Fruit fly (Drosophila melanogaster) whole organism, embryonic: ENCODE data around the gene Bruce.

Experiments
- Atf-2 ChIP-seq: fragments of 200-800 bp; sonication (Bioruptor generic); optimal IDR thresholded peaks from 2 replicates; lab custom pipeline; 2016; ENCODE audit warnings: missing biosample characterization, missing genetic modification characterization
- CG10147 ChIP-seq: fragments of 200-800 bp; sonication (Bioruptor generic); optimal IDR thresholded peaks from 2 replicates; lab custom pipeline; 2019; ENCODE audit warnings: missing biosample characterization, mild to moderate bottlenecking, missing genetic modification characterization, moderate library complexity
- CG10267 ChIP-seq: fragments of 200-800 bp; sonication (Bioruptor generic); optimal IDR thresholded peaks from 2 replicates; lab custom pipeline; 2018; ENCODE audit warnings: missing biosample characterization, mild to moderate bottlenecking, missing genetic modification characterization, moderate library complexity
- CG11247 ChIP-seq: fragments of 200-800 bp; sonication (Bioruptor generic); IDR thresholded peaks from 2 replicates; pipeline ENCODE4 v1.3.6; 2022; ENCODE audit warnings: missing biosample characterization, missing genetic modification characterization
- CG12219 ChIP-seq: fragments of 200-800 bp; sonication (Bioruptor generic); optimal IDR thresholded peaks from 3 replicates; lab custom pipeline; 2018; ENCODE audit warnings: missing biosample characterization, mild to moderate bottlenecking, missing genetic modification characterization
- CG13296 ChIP-seq: fragments of 200-800 bp; sonication (Bioruptor generic); optimal IDR thresholded peaks from 3 replicates; lab custom pipeline; 2018; ENCODE audit warnings: missing biosample characterization, mild to moderate bottlenecking, missing genetic modification characterization
- CG14860 ChIP-seq: fragments of 200-800 bp; sonication (Bioruptor generic); IDR thresholded peaks from 3 replicates; pipeline ENCODE4 v1.3.6; 2022; ENCODE audit warnings: missing biosample characterization, missing genetic modification characterization; ENCODE audit not compliant: partially characterized antibody
- CG15479 ChIP-seq: fragments of 200-800 bp; sonication (Bioruptor generic); optimal IDR thresholded peaks from 3 replicates; lab custom pipeline; 2019; ENCODE audit warnings: missing biosample characterization, mild to moderate bottlenecking, missing genetic modification characterization, moderate library complexity
- CG15696 ChIP-seq: fragments of 200-800 bp; sonication (Bioruptor generic); optimal IDR thresholded peaks from 2 replicates; lab custom pipeline; 2019; ENCODE audit warnings: missing biosample characterization, mild to moderate bottlenecking, missing genetic modification characterization, moderate library complexity
- CG2678 ChIP-seq: fragments of 200-800 bp; sonication (Bioruptor generic); optimal IDR thresholded peaks from 3 replicates; lab custom pipeline; 2019; ENCODE audit warnings: missing biosample characterization, mild to moderate bottlenecking, missing genetic modification characterization, moderate library complexity
- CG4328 ChIP-seq: fragments of 200-800 bp; sonication (Bioruptor generic); optimal IDR thresholded peaks from 3 replicates; lab custom pipeline; 2017; ENCODE audit warnings: missing biosample characterization, missing genetic modification reagents, missing genetic modification characterization
- CG6765 ChIP-seq: fragments of 200-800 bp; sonication (Bioruptor generic); optimal IDR thresholded peaks from 3 replicates; lab custom pipeline; 2017; ENCODE audit warnings: missing biosample characterization, mild to moderate bottlenecking, missing genetic modification characterization
- CG8765 ChIP-seq: fragments of 200-800 bp; sonication (Bioruptor generic); IDR thresholded peaks from 2 replicates; pipeline ENCODE4 v1.3.6; 2022; ENCODE audit warnings: missing biosample characterization, missing genetic modification characterization
- Elba2 ChIP-seq: fragments of 200-800 bp; sonication (Bioruptor generic); optimal IDR thresholded peaks from 3 replicates; lab custom pipeline; 2016; ENCODE audit warnings: missing biosample characterization, missing genetic modification characterization
- Gsc ChIP-seq: fragments of 200-800 bp; sonication (Bioruptor generic); IDR thresholded peaks from 2 replicates; pipeline ENCODE4 v1.3.6; 2022; ENCODE audit warnings: missing biosample characterization, missing genetic modification characterization
- Gug ChIP-seq: fragments of 200-800 bp; sonication (Bioruptor generic); IDR thresholded peaks from 4 replicates; pipeline ENCODE4 v1.3.6; 2022; ENCODE audit warnings: missing biosample characterization, missing genetic modification characterization
- H15 ChIP-seq: fragments of 200-800 bp; sonication (Bioruptor generic); IDR thresholded peaks from 3 replicates; pipeline ENCODE4 v1.3.6; 2022; ENCODE audit warnings: missing biosample characterization, missing genetic modification characterization
- HHEX ChIP-seq: fragments of 200-800 bp; sonication (Bioruptor generic); optimal IDR thresholded peaks from 3 replicates; lab custom pipeline; 2017; ENCODE audit warnings: missing biosample characterization, mild to moderate bottlenecking, missing genetic modification characterization, missing genetic modification reagents
- Hand ChIP-seq: fragments of 200-800 bp; sonication (Bioruptor generic); optimal IDR thresholded peaks from 2 replicates; lab custom pipeline; 2017; ENCODE audit warnings: mild to moderate bottlenecking, missing biosample characterization, missing genetic modification reagents, missing genetic modification characterization
- Hmr ChIP-seq: fragments of 200-800 bp; sonication (Bioruptor generic); optimal IDR thresholded peaks from 3 replicates; lab custom pipeline; 2017; ENCODE audit warnings: mild to moderate bottlenecking, missing biosample characterization, missing genetic modification reagents, missing genetic modification characterization
- Mad ChIP-seq: fragments of 200-800 bp; sonication (Bioruptor generic); optimal IDR thresholded peaks from 2 replicates; lab custom pipeline; 2016; ENCODE audit warnings: missing biosample characterization, missing genetic modification characterization
- Myb ChIP-seq: fragments of 200-800 bp; sonication (Bioruptor generic); optimal IDR thresholded peaks from 2 replicates; lab custom pipeline; 2016; ENCODE audit warnings: missing biosample characterization, missing genetic modification characterization
- NFAT ChIP-seq: fragments of 200-800 bp; sonication (Bioruptor generic); IDR thresholded peaks from 2 replicates; pipeline ENCODE4 v1.3.6; 2022; ENCODE audit warnings: missing biosample characterization, missing genetic modification characterization
- Optix ChIP-seq: fragments of 200-800 bp; sonication (Bioruptor generic); IDR thresholded peaks from 3 replicates; pipeline ENCODE4 v1.3.6; 2022; ENCODE audit warnings: missing biosample characterization, missing genetic modification characterization
- Ptx1 ChIP-seq: fragments of 200-800 bp; sonication (Bioruptor generic); IDR thresholded peaks from 2 replicates; pipeline ENCODE4 v1.3.6; 2022; ENCODE audit warnings: missing biosample characterization, missing genetic modification characterization
- Side ChIP-seq: fragments of 200-800 bp; sonication (Bioruptor generic); optimal IDR thresholded peaks from 2 replicates; lab custom pipeline; 2016; ENCODE audit warnings: missing biosample characterization, missing genetic modification characterization
- Sry-β ChIP-seq: fragments of 200-800 bp; sonication (Bioruptor generic); optimal IDR thresholded peaks from 2 replicates; lab custom pipeline; 2018; ENCODE audit warnings: missing biosample characterization, mild to moderate bottlenecking, missing genetic modification characterization, moderate library complexity
- Sry-δ ChIP-seq: fragments of 200-800 bp; sonication (Bioruptor generic); optimal IDR thresholded peaks from 2 replicates; lab custom pipeline; 2016; ENCODE audit warnings: missing biosample characterization, missing genetic modification characterization
- amos ChIP-seq: fragments of 200-800 bp; sonication (Bioruptor generic); IDR thresholded peaks from 2 replicates; pipeline ENCODE4 v1.3.6; 2022; ENCODE audit warnings: missing biosample characterization, missing genetic modification characterization; ENCODE audit not compliant: partially characterized antibody
- bbx ChIP-seq: fragments of 200-800 bp; sonication (Bioruptor generic); IDR thresholded peaks from 2 replicates; pipeline ENCODE4 v1.3.6; 2022; ENCODE audit warnings: missing biosample characterization, missing genetic modification characterization; ENCODE audit not compliant: partially characterized antibody
- bsh ChIP-seq, 2 experiments: fragments of 200-800 bp; sonication (Bioruptor generic); optimal IDR thresholded peaks; 2 replicates each; lab custom pipeline; 2017 to 2018; ENCODE audit warnings: mild to moderate bottlenecking in 2 of 2, missing biosample characterization in 2 of 2, missing genetic modification characterization in 2 of 2, moderate library complexity in 1 of 2
- btn ChIP-seq: fragments of 200-800 bp; sonication (Bioruptor generic); optimal IDR thresholded peaks from 2 replicates; lab custom pipeline; 2016; ENCODE audit warnings: missing biosample characterization, missing genetic modification characterization
- chif ChIP-seq, 2 experiments: fragments of 200-800 bp; sonication (Bioruptor generic); optimal IDR thresholded peaks; 3 replicates each; lab custom pipeline; 2016; ENCODE audit warnings: missing biosample characterization in 2 of 2, missing genetic modification characterization in 2 of 2
- croc ChIP-seq: fragments of 200-800 bp; sonication (Bioruptor generic); conservative IDR thresholded peaks from 3 replicates; pipeline ENCODE4 v1.3.6; 2022; ENCODE audit warnings: missing biosample characterization, missing genetic modification characterization
- cwo ChIP-seq: fragments of 200-800 bp; sonication (Bioruptor generic); optimal IDR thresholded peaks from 3 replicates; lab custom pipeline; 2017; ENCODE audit warnings: missing biosample characterization, missing genetic modification characterization, mild to moderate bottlenecking, moderate library complexity, missing genetic modification reagents
- ewg ChIP-seq: fragments of 200-800 bp; sonication (Bioruptor generic); optimal IDR thresholded peaks from 3 replicates; lab custom pipeline; 2017; ENCODE audit warnings: mild to moderate bottlenecking, missing biosample characterization, missing genetic modification reagents, missing genetic modification characterization
- h ChIP-seq: fragments of >200 bp; optimal IDR thresholded peaks from 2 replicates; lab custom pipeline; 2017
- hb ChIP-seq: fragments of 200-800 bp; sonication (Bioruptor generic); IDR thresholded peaks from 3 replicates; pipeline ENCODE4 v1.3.6; 2022; ENCODE audit warnings: missing biosample characterization, missing genetic modification characterization; ENCODE audit not compliant: partially characterized antibody
- jigr1 ChIP-seq: fragments of 200-800 bp; sonication (Bioruptor generic); IDR thresholded peaks from 3 replicates; pipeline ENCODE4 v1.3.6; 2022; ENCODE audit warnings: missing biosample characterization, missing genetic modification characterization
- jumu ChIP-seq: fragments of 200-800 bp; sonication (Bioruptor generic); optimal IDR thresholded peaks from 3 replicates; lab custom pipeline; 2016; ENCODE audit warnings: missing biosample characterization, missing genetic modification characterization
- klu ChIP-seq: fragments of 200-800 bp; sonication (Bioruptor generic); IDR thresholded peaks from 2 replicates; pipeline ENCODE4 v1.3.6; 2022; ENCODE audit warnings: missing biosample characterization, missing genetic modification characterization
- knrl ChIP-seq: fragments of 200-800 bp; sonication (Bioruptor generic); IDR thresholded peaks from 3 replicates; pipeline ENCODE4 v1.3.6; 2022; ENCODE audit warnings: missing biosample characterization, missing genetic modification characterization; ENCODE audit not compliant: partially characterized antibody
- lab ChIP-seq: fragments of 200-800 bp; sonication (Bioruptor generic); optimal IDR thresholded peaks from 3 replicates; lab custom pipeline; 2017; ENCODE audit warnings: missing biosample characterization, missing genetic modification characterization, mild to moderate bottlenecking, moderate library complexity, missing genetic modification reagents
- lov ChIP-seq, 2 experiments: fragments of 200-800 bp in 1 of 2; fragments of >200 bp in 1 of 2; sonication (Bioruptor generic) in 1 of 2; IDR thresholded peaks in 1 of 2; optimal IDR thresholded peaks in 1 of 2; 2 replicates in 1 of 2; 3 replicates in 1 of 2; pipeline versions ENCODE4 v1.3.6 to Lab custom; 2017 to 2022; ENCODE audit warnings: missing biosample characterization in 1 of 2, missing genetic modification characterization in 1 of 2
- p53 ChIP-seq: fragments of 200-800 bp; sonication (Bioruptor generic); optimal IDR thresholded peaks from 2 replicates; lab custom pipeline; 2016; ENCODE audit warnings: missing biosample characterization, missing genetic modification characterization
- rib ChIP-seq: fragments of 200-800 bp; sonication (Bioruptor generic); IDR thresholded peaks from 2 replicates; pipeline ENCODE4 v1.3.6; 2022; ENCODE audit warnings: missing biosample characterization, missing genetic modification characterization
- sr ChIP-seq: fragments of 200-800 bp; sonication (Bioruptor generic); IDR thresholded peaks from 3 replicates; pipeline ENCODE4 v1.3.6; 2022; ENCODE audit warnings: missing biosample characterization, missing genetic modification characterization
- stwl ChIP-seq: fragments of 200-800 bp; sonication (Bioruptor generic); optimal IDR thresholded peaks from 3 replicates; lab custom pipeline; 2018; ENCODE audit warnings: missing biosample characterization, mild to moderate bottlenecking, missing genetic modification characterization, moderate library complexity
- tin ChIP-seq: fragments of 200-800 bp; sonication (Bioruptor generic); optimal IDR thresholded peaks from 3 replicates; lab custom pipeline; 2016; ENCODE audit warnings: missing biosample characterization, missing genetic modification characterization
- tx ChIP-seq: fragments of 200-800 bp; sonication (Bioruptor generic); optimal IDR thresholded peaks from 2 replicates; lab custom pipeline; 2016; ENCODE audit warnings: missing biosample characterization, missing genetic modification characterization
- wdn ChIP-seq: fragments of 200-800 bp; sonication (Bioruptor generic); IDR thresholded peaks from 2 replicates; pipeline ENCODE4 v1.3.6; 2022; ENCODE audit warnings: missing biosample characterization, missing genetic modification characterization

Bruce gene

dm6 chr3R:10377849-10378248 is 46.7 kb upstream of the Bruce start, which contains the start of gene Rfx:
Rfx (minus strand) TSS chr3R:10378068.
- TF ChIP-seq Atf-2 (GFP tag; lab: Kevin White, UChicago), result no peak
- TF ChIP-seq CG2678 (tag; lab: Kevin White, UChicago), result peak; percentile 24
- no peak for TF ChIP-seq wdn
- no peak for TF ChIP-seq jigr1 (GFP tag; lab: Robert Waterston, UW)
- TF ChIP-seq chif (GFP tag; optimal IDR thresholded peaks at IDR 0.05; lab: Kevin White, UChicago), result no peak
- no peak for TF ChIP-seq klu (GFP tag; lab: Robert Waterston, UW)
- TF ChIP-seq CG4328 (GFP tag; lab: Kevin White, UChicago), result peak; percentile 10
- peak; percentile 37 for TF ChIP-seq Side (GFP tag; lab: Kevin White, UChicago)
- no peak for TF ChIP-seq h (lab: Kevin White, UChicago)
- no peak for TF ChIP-seq hb
- TF ChIP-seq jumu (GFP tag; lab: Kevin White, UChicago), result no peak
- TF ChIP-seq CG10267 (tag; lab: Kevin White, UChicago), result peak; percentile 98
- TF ChIP-seq HHEX, result no peak
- TF ChIP-seq stwl (tag; lab: Kevin White, UChicago), result peak; percentile 69
- TF ChIP-seq Optix (GFP tag; lab: Robert Waterston, UW), result no peak
- TF ChIP-seq CG15479 (GFP tag; lab: Kevin White, UChicago), result no peak
- TF ChIP-seq CG10147 (GFP tag; lab: Kevin White, UChicago), result no peak
- no peak for TF ChIP-seq sr (GFP tag; lab: Robert Waterston, UW)
- TF ChIP-seq ewg (GFP tag; lab: Kevin White, UChicago), result no peak
- TF ChIP-seq CG11247 (GFP tag; lab: Robert Waterston, UW), result no peak
- peak; percentile 39 for TF ChIP-seq Elba2 (GFP tag; lab: Kevin White, UChicago)
- no peak for TF ChIP-seq Gsc (GFP tag; lab: Robert Waterston, UW)
- no peak for TF ChIP-seq p53 (GFP tag; lab: Kevin White, UChicago)
- no peak for TF ChIP-seq CG12219 (GFP tag; lab: Kevin White, UChicago)
- TF ChIP-seq tin (GFP tag; lab: Kevin White, UChicago), result peak; percentile 1
- no peak for TF ChIP-seq CG14860
- no peak for TF ChIP-seq cwo (GFP tag; lab: Kevin White, UChicago)
- peak in 1 of 2 experiments; percentile 55 for TF ChIP-seq bsh (GFP tag; optimal IDR thresholded peaks at IDR 0.05; lab: Kevin White, UChicago)
- TF ChIP-seq tx (GFP tag; lab: Kevin White, UChicago), result no peak
- TF ChIP-seq rib (GFP tag; lab: Robert Waterston, UW), result no peak
- no peak for TF ChIP-seq Gug
- peak; percentile 65 for TF ChIP-seq Sry-δ (GFP tag; lab: Kevin White, UChicago)
- TF ChIP-seq Hmr, result peak; percentile 70
- TF ChIP-seq bbx (GFP tag; lab: Robert Waterston, UW), result no peak
- no peak for TF ChIP-seq CG13296 (GFP tag; lab: Kevin White, UChicago)
- TF ChIP-seq Mad, result no peak
- no peak for TF ChIP-seq NFAT
- TF ChIP-seq CG8765 (GFP tag; lab: Robert Waterston, UW), result no peak
- no peak for TF ChIP-seq croc (GFP tag; lab: Robert Waterston, UW)
- TF ChIP-seq H15 (GFP tag; lab: Robert Waterston, UW), result no peak
- no peak for TF ChIP-seq amos
- peak; percentile 37 for TF ChIP-seq CG6765 (GFP tag; lab: Kevin White, UChicago)
- no peak for TF ChIP-seq knrl (GFP tag; lab: Robert Waterston, UW)
- TF ChIP-seq btn, result no peak
- TF ChIP-seq lov (optimal IDR thresholded peaks at IDR 0.05; lab: Kevin White, UChicago), result no peak
- no peak for TF ChIP-seq lov (GFP tag; IDR thresholded peaks at IDR 0.05; lab: Robert Waterston, UW)
- TF ChIP-seq Ptx1 (GFP tag; lab: Robert Waterston, UW), result no peak
- peak; percentile 38 for TF ChIP-seq lab
- no peak for TF ChIP-seq CG15696 (tag; lab: Kevin White, UChicago)
- peak; percentile 25 for TF ChIP-seq Sry-β
- no peak for TF ChIP-seq Hand (GFP tag; lab: Kevin White, UChicago)
- TF ChIP-seq Myb, result peak; percentile 79
